Fruit fly (Drosophila melanogaster) whole organism, embryonic: ENCODE data around the gene CG7907.

Experiments
- Ada2b ChIP-seq: fragments of 200-800 bp; sonication (Bioruptor generic); IDR thresholded peaks from 2 replicates; pipeline ENCODE4 v1.3.6; 2022; ENCODE audit warnings: missing biosample characterization, missing genetic modification characterization
- Atf6 ChIP-seq: fragments of 200-800 bp; sonication (Bioruptor generic); IDR thresholded peaks from 2 replicates; pipeline ENCODE4 v1.3.6; 2022; ENCODE audit warnings: missing biosample characterization, missing genetic modification characterization
- CG10979 ChIP-seq: fragments of 200-800 bp; sonication (Bioruptor generic); optimal IDR thresholded peaks from 2 replicates; lab custom pipeline; 2018; ENCODE audit warnings: missing biosample characterization, mild to moderate bottlenecking, missing genetic modification characterization, moderate library complexity
- CG11398 ChIP-seq: fragments of 200-800 bp; sonication (Bioruptor generic); optimal IDR thresholded peaks from 2 replicates; lab custom pipeline; 2016; ENCODE audit warnings: missing biosample characterization, missing genetic modification characterization
- CG11695 ChIP-seq: fragments of 200-800 bp; sonication (Bioruptor generic); IDR thresholded peaks from 3 replicates; pipeline ENCODE4 v1.3.6; 2022; ENCODE audit warnings: missing biosample characterization, missing genetic modification characterization
- CG11723 ChIP-seq: fragments of 200-800 bp; sonication (Bioruptor generic); optimal IDR thresholded peaks from 2 replicates; lab custom pipeline; 2017; ENCODE audit warnings: missing biosample characterization, mild to moderate bottlenecking, missing genetic modification characterization
- CG12299 ChIP-seq: fragments of 200-800 bp; sonication (Bioruptor generic); optimal IDR thresholded peaks from 2 replicates; lab custom pipeline; 2018; ENCODE audit warnings: missing biosample characterization, mild to moderate bottlenecking, missing genetic modification characterization
- CG12942 ChIP-seq: fragments of 200-800 bp; sonication (Bioruptor generic); optimal IDR thresholded peaks from 3 replicates; lab custom pipeline; 2016; ENCODE audit warnings: missing biosample characterization, missing genetic modification characterization
- CG13424 ChIP-seq: fragments of 200-800 bp; sonication (Bioruptor generic); optimal IDR thresholded peaks from 2 replicates; lab custom pipeline; 2019; ENCODE audit warnings: missing biosample characterization, mild to moderate bottlenecking, missing genetic modification characterization, moderate library complexity
- CG14050 ChIP-seq: fragments of 200-800 bp; sonication (Bioruptor generic); IDR thresholded peaks from 3 replicates; pipeline ENCODE4 v1.3.6; 2022; ENCODE audit warnings: missing biosample characterization, missing genetic modification characterization
- CG15479 ChIP-seq: fragments of 200-800 bp; sonication (Bioruptor generic); optimal IDR thresholded peaks from 3 replicates; lab custom pipeline; 2019; ENCODE audit warnings: missing biosample characterization, mild to moderate bottlenecking, missing genetic modification characterization, moderate library complexity
- CG17359 ChIP-seq: fragments of 200-800 bp; sonication (Bioruptor generic); optimal IDR thresholded peaks from 3 replicates; lab custom pipeline; 2018; ENCODE audit warnings: missing biosample characterization, mild to moderate bottlenecking, missing genetic modification characterization, moderate library complexity
- CG17385 ChIP-seq: fragments of 200-800 bp; sonication (Bioruptor generic); optimal IDR thresholded peaks from 3 replicates; lab custom pipeline; 2018; ENCODE audit warnings: missing biosample characterization, mild to moderate bottlenecking, missing genetic modification characterization
- CG31388 ChIP-seq: fragments of 200-800 bp; sonication (Bioruptor generic); optimal IDR thresholded peaks from 2 replicates; lab custom pipeline; 2016; ENCODE audit warnings: missing biosample characterization, missing genetic modification characterization
- CG33213 ChIP-seq: fragments of 200-800 bp; sonication (Bioruptor generic); optimal IDR thresholded peaks from 3 replicates; lab custom pipeline; 2016; ENCODE audit warnings: missing biosample characterization, missing genetic modification characterization
- CG4282 ChIP-seq: fragments of 200-800 bp; sonication (Bioruptor generic); optimal IDR thresholded peaks from 2 replicates; lab custom pipeline; 2016; ENCODE audit warnings: missing biosample characterization, missing genetic modification characterization
- CG43689 ChIP-seq: fragments of 200-800 bp; sonication (Bioruptor generic); IDR thresholded peaks from 2 replicates; pipeline ENCODE4 v1.3.6; 2022; ENCODE audit warnings: missing biosample characterization, missing genetic modification characterization
- CG4854 ChIP-seq: fragments of 200-800 bp; sonication (Bioruptor generic); optimal IDR thresholded peaks from 2 replicates; lab custom pipeline; 2016; ENCODE audit warnings: missing biosample characterization, missing genetic modification characterization, inconsistent platforms
- CG7745 ChIP-seq: fragments of 200-800 bp; sonication (Bioruptor generic); optimal IDR thresholded peaks from 2 replicates; lab custom pipeline; 2018; ENCODE audit warnings: missing biosample characterization, mild to moderate bottlenecking, missing genetic modification characterization, moderate library complexity
- CG8944 ChIP-seq: fragments of 200-800 bp; sonication (Bioruptor generic); optimal IDR thresholded peaks from 3 replicates; lab custom pipeline; 2016; ENCODE audit warnings: missing biosample characterization, missing genetic modification characterization
- CG9437 ChIP-seq: fragments of 200-800 bp; sonication (Bioruptor generic); optimal IDR thresholded peaks from 2 replicates; lab custom pipeline; 2018; ENCODE audit warnings: missing biosample characterization, mild to moderate bottlenecking, missing genetic modification characterization
- CG9817 ChIP-seq: fragments of 200-800 bp; sonication (Bioruptor generic); optimal IDR thresholded peaks from 2 replicates; lab custom pipeline; 2018; ENCODE audit warnings: missing biosample characterization, mild to moderate bottlenecking, missing genetic modification characterization, moderate library complexity
- CHES-1-like ChIP-seq: fragments of 200-800 bp; sonication (Bioruptor generic); optimal IDR thresholded peaks from 2 replicates; lab custom pipeline; 2016; ENCODE audit warnings: missing biosample characterization, missing genetic modification characterization
- Dp ChIP-seq: fragments of 200-800 bp; sonication (Bioruptor generic); optimal IDR thresholded peaks from 2 replicates; lab custom pipeline; 2018; ENCODE audit warnings: missing biosample characterization, mild to moderate bottlenecking, missing genetic modification characterization, moderate library complexity
- HHEX ChIP-seq: fragments of 200-800 bp; sonication (Bioruptor generic); optimal IDR thresholded peaks from 3 replicates; lab custom pipeline; 2017; ENCODE audit warnings: missing biosample characterization, mild to moderate bottlenecking, missing genetic modification characterization, missing genetic modification reagents
- Max ChIP-seq: fragments of 200-800 bp; sonication (Bioruptor generic); optimal IDR thresholded peaks from 2 replicates; lab custom pipeline; 2016; ENCODE audit warnings: missing biosample characterization, mild to moderate bottlenecking, missing genetic modification characterization
- Poxn ChIP-seq: fragments of 200-800 bp; sonication (Bioruptor generic); IDR thresholded peaks from 2 replicates; pipeline ENCODE4 v1.3.6; 2022; ENCODE audit warnings: missing biosample characterization, missing genetic modification characterization
- Ravus ChIP-seq: fragments of 200-800 bp; sonication (Bioruptor generic); IDR thresholded peaks from 2 replicates; pipeline ENCODE4 v1.3.6; 2022; ENCODE audit warnings: missing biosample characterization, missing genetic modification characterization
- Side ChIP-seq: fragments of 200-800 bp; sonication (Bioruptor generic); optimal IDR thresholded peaks from 2 replicates; lab custom pipeline; 2016; ENCODE audit warnings: missing biosample characterization, missing genetic modification characterization
- Sin3A ChIP-seq: fragments of >200 bp; optimal IDR thresholded peaks from 2 replicates; lab custom pipeline; 2018
- Sry-β ChIP-seq: fragments of 200-800 bp; sonication (Bioruptor generic); optimal IDR thresholded peaks from 2 replicates; lab custom pipeline; 2018; ENCODE audit warnings: missing biosample characterization, mild to moderate bottlenecking, missing genetic modification characterization, moderate library complexity
- ac ChIP-seq: fragments of 200-800 bp; sonication (Bioruptor generic); optimal IDR thresholded peaks from 3 replicates; lab custom pipeline; 2017; ENCODE audit warnings: missing biosample characterization, mild to moderate bottlenecking, missing genetic modification characterization
- bowl ChIP-seq: fragments of 200-800 bp; sonication (Bioruptor generic); IDR thresholded peaks from 2 replicates; pipeline ENCODE4 v1.3.6; 2022; ENCODE audit warnings: missing biosample characterization, missing genetic modification characterization
- cas ChIP-seq: fragments of 200-800 bp; sonication (Bioruptor generic); IDR thresholded peaks from 2 replicates; pipeline ENCODE4 v1.3.6; 2022; ENCODE audit warnings: missing biosample characterization, missing genetic modification characterization
- cato ChIP-seq: fragments of 200-800 bp; sonication (Bioruptor generic); optimal IDR thresholded peaks from 2 replicates; lab custom pipeline; 2016; ENCODE audit warnings: missing biosample characterization, missing genetic modification characterization, borderline replicate concordance
- chif ChIP-seq, 2 experiments: fragments of 200-800 bp; sonication (Bioruptor generic); optimal IDR thresholded peaks; 3 replicates each; lab custom pipeline; 2016; ENCODE audit warnings: missing biosample characterization in 2 of 2, missing genetic modification characterization in 2 of 2
- chm ChIP-seq: fragments of 200-800 bp; sonication (Bioruptor generic); IDR thresholded peaks from 2 replicates; pipeline ENCODE4 v1.3.6; 2022; ENCODE audit warnings: missing biosample characterization, missing genetic modification characterization
- da ChIP-seq: fragments of 200-800 bp; sonication (Bioruptor generic); optimal IDR thresholded peaks from 2 replicates; lab custom pipeline; 2016; ENCODE audit warnings: missing biosample characterization, missing genetic modification characterization
- dmrt99B ChIP-seq: fragments of 200-800 bp; sonication (Bioruptor generic); optimal IDR thresholded peaks from 2 replicates; lab custom pipeline; 2018; ENCODE audit warnings: missing biosample characterization, mild to moderate bottlenecking, missing genetic modification characterization, moderate library complexity
- gce ChIP-seq: fragments of 200-800 bp; sonication (Bioruptor generic); IDR thresholded peaks from 3 replicates; pipeline ENCODE4 v1.3.6; 2022; ENCODE audit warnings: missing biosample characterization, missing genetic modification characterization
- ind ChIP-seq: fragments of 200-800 bp; sonication (Bioruptor generic); optimal IDR thresholded peaks from 3 replicates; lab custom pipeline; 2016; ENCODE audit warnings: missing biosample characterization, missing genetic modification characterization
- maf-S ChIP-seq: fragments of 200-800 bp; sonication (Bioruptor generic); optimal IDR thresholded peaks from 2 replicates; lab custom pipeline; 2016; ENCODE audit warnings: missing biosample characterization, missing genetic modification characterization
- otp ChIP-seq: fragments of 200-800 bp; sonication (Bioruptor generic); IDR thresholded peaks from 3 replicates; pipeline ENCODE4, ENCODE4 v1.3.6; 2022; ENCODE audit warnings: missing biosample characterization, missing genetic modification characterization
- pb ChIP-seq: fragments of 200-800 bp; sonication (Bioruptor generic); optimal IDR thresholded peaks from 3 replicates; lab custom pipeline; 2016; ENCODE audit warnings: missing biosample characterization, missing genetic modification characterization
- sens-2 ChIP-seq: fragments of 200-800 bp; sonication (Bioruptor generic); IDR thresholded peaks from 2 replicates; pipeline ENCODE4 v1.3.6; 2022; ENCODE audit warnings: missing biosample characterization, missing genetic modification characterization
- shn ChIP-seq: fragments of 200-800 bp; sonication (Bioruptor generic); optimal IDR thresholded peaks from 3 replicates; lab custom pipeline; 2016; ENCODE audit warnings: missing biosample characterization, missing genetic modification characterization
- sim ChIP-seq: fragments of 200-800 bp; sonication (Bioruptor generic); IDR thresholded peaks from 2 replicates; pipeline ENCODE4 v1.3.6; 2022; ENCODE audit warnings: missing biosample characterization, missing genetic modification characterization
- so ChIP-seq: fragments of 200-800 bp; sonication (Bioruptor generic); IDR thresholded peaks from 3 replicates; pipeline ENCODE4 v1.3.6; 2022; ENCODE audit warnings: missing biosample characterization, missing genetic modification characterization
- stc ChIP-seq: fragments of 200-800 bp; sonication (Bioruptor generic); IDR thresholded peaks from 2 replicates; pipeline ENCODE4 v1.3.6; 2022; ENCODE audit warnings: missing biosample characterization, missing genetic modification characterization
- unpg ChIP-seq: fragments of 200-800 bp; sonication (Bioruptor generic); optimal IDR thresholded peaks from 3 replicates; lab custom pipeline; 2018; ENCODE audit warnings: missing biosample characterization, mild to moderate bottlenecking, missing genetic modification characterization, moderate library complexity
- usp ChIP-seq: fragments of >200 bp; optimal IDR thresholded peaks from 2 replicates; lab custom pipeline; 2017; ENCODE audit warnings: missing biosample characterization, missing genetic modification characterization
- zen2 ChIP-seq: fragments of 200-800 bp; sonication (Bioruptor generic); IDR thresholded peaks from 3 replicates; pipeline ENCODE4 v1.3.6; 2022; ENCODE audit warnings: missing biosample characterization, missing genetic modification characterization; ENCODE audit not compliant: partially characterized antibody

The CG7907 gene

DNA sequence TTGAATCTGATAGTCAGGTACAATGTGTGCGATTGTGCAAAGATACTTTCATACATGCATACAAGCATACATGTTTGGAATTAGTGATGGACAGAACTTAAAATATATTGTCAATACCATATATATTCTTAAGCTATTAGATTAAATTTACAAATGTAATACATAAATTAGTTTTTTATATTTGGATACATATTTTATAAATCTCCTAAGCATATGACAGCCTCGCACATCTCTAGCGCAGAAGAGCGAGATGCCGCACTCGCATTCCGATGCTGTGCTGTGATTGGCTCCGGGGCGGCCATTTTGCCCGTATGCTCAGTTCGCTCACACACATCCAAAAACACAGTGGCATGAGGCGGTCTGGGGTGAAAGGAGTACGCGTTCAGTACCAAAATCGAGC is 24.9 kb upstream of the CG7907 start, which contains the start of gene tin (continued):
- TF ChIP-seq Atf6 (GFP tag; lab: Robert Waterston, UW): peak; percentile 95
- peak; percentile 97 for TF ChIP-seq stc (GFP tag; lab: Robert Waterston, UW)
- peak; percentile 78 for TF ChIP-seq Max (GFP tag; lab: Kevin White, UChicago)
- TF ChIP-seq CG9817: peak; percentile 78
- no peak for TF ChIP-seq CG11398 (GFP tag; lab: Kevin White, UChicago)
- TF ChIP-seq Sry-β (GFP tag; lab: Kevin White, UChicago): peak; percentile 41
- peak; percentile 84 for TF ChIP-seq HHEX (GFP tag; lab: Kevin White, UChicago)
- TF ChIP-seq sim (GFP tag; lab: Robert Waterston, UW): peak; percentile 92
- TF ChIP-seq zen2 (GFP tag; lab: Robert Waterston, UW): peak; percentile 23; the same call in 1 of the 3 replicates
- peak; percentile 92 for TF ChIP-seq CG17359 (tag; lab: Kevin White, UChicago)
- TF ChIP-seq so: peak; percentile 97
- TF ChIP-seq maf-S (GFP tag; lab: Kevin White, UChicago): peak; percentile 16
- TF ChIP-seq CG11695: peak; percentile 97
- TF ChIP-seq ind: peak; percentile 83
- TF ChIP-seq cato (GFP tag; lab: Kevin White, UChicago): peak; percentile 77
- peak; percentile 77 for TF ChIP-seq ac
- peak; percentile 86 for TF ChIP-seq CG11723 (GFP tag; lab: Kevin White, UChicago)
- TF ChIP-seq chif (GFP tag; optimal IDR thresholded peaks at IDR 0.05; lab: Kevin White, UChicago): peak; percentile 30 to 67
- TF ChIP-seq CG14050 (GFP tag; lab: Robert Waterston, UW): peak; percentile 95
- TF ChIP-seq otp: peak; percentile 92
- peak; percentile 88 for TF ChIP-seq CG15479
- peak; percentile 97 for TF ChIP-seq chm
- TF ChIP-seq CHES-1-like (GFP tag; lab: Kevin White, UChicago): no peak
- peak; percentile 92 for TF ChIP-seq CG12299 (tag; lab: Kevin White, UChicago)
- peak; percentile 96 for TF ChIP-seq unpg
- TF ChIP-seq CG13424 (tag; lab: Kevin White, UChicago): peak; percentile 94
- TF ChIP-seq Sin3A (lab: Kevin White, UChicago): no peak
- peak; percentile 77 for TF ChIP-seq CG12942
- no peak for TF ChIP-seq CG4282 (GFP tag; lab: Kevin White, UChicago)
- TF ChIP-seq CG43689 (GFP tag; lab: Robert Waterston, UW): peak; percentile 83; the same call in 1 of the 2 replicates
- TF ChIP-seq CG9437: peak; percentile 80
- no peak for TF ChIP-seq shn
- peak; percentile 58; the same call in 1 of the 2 replicates for TF ChIP-seq Poxn (GFP tag; lab: Robert Waterston, UW)
- peak; percentile 91 for TF ChIP-seq sens-2 (GFP tag; lab: Robert Waterston, UW)
- peak; percentile 14 for TF ChIP-seq Side (GFP tag; lab: Kevin White, UChicago)
- TF ChIP-seq CG31388: peak; percentile 72
- TF ChIP-seq Ada2b (GFP tag; lab: Robert Waterston, UW): peak; percentile 92
- TF ChIP-seq Dp (GFP tag; lab: Kevin White, UChicago): peak; percentile 1
- peak; percentile 96 for TF ChIP-seq gce (GFP tag; lab: Robert Waterston, UW)
- TF ChIP-seq dmrt99B (tag; lab: Kevin White, UChicago): peak; percentile 92
- peak; percentile 90 for TF ChIP-seq bowl (GFP tag; lab: Robert Waterston, UW)
- TF ChIP-seq CG33213: peak; percentile 59
- TF ChIP-seq CG7745 (tag; lab: Kevin White, UChicago): peak; percentile 40
- peak; percentile 80 for TF ChIP-seq Ravus
- TF ChIP-seq CG10979 (tag; lab: Kevin White, UChicago): peak; percentile 96
- TF ChIP-seq usp (GFP tag; lab: Kevin White, UChicago): no peak
- no peak for TF ChIP-seq da (GFP tag; lab: Kevin White, UChicago)
- peak; percentile 31 for TF ChIP-seq CG8944 (GFP tag; lab: Kevin White, UChicago)
- TF ChIP-seq CG4854 (GFP tag; lab: Kevin White, UChicago): peak; percentile 55
- TF ChIP-seq cas (GFP tag; lab: Robert Waterston, UW): peak; percentile 91
- TF ChIP-seq pb (GFP tag; lab: Kevin White, UChicago): no peak
- peak; percentile 89 for TF ChIP-seq CG17385 (GFP tag; lab: Kevin White, UChicago)
